Worm (Caenorhabditis elegans) whole organism, young adult: ENCODE results near the gene T19D12.4.

ENCODE experiments used
- B0035.1 ChIP-seq: sonication (generic microtip); optimal IDR thresholded peaks from 2 replicates; lab custom pipeline; 2016; ENCODE audit warnings: missing genetic modification characterization, mild to moderate bottlenecking, missing compliant biosample characterization, missing genotype, missing genetic modification reagents
- B0336.3 ChIP-seq: fragments of 200-800 bp; sonication (Bioruptor generic); IDR thresholded peaks from 2 replicates; pipeline ENCODE4 v1.3.6; 2022; ENCODE audit warnings: missing genetic modification characterization, missing compliant biosample characterization
- F57A8.1 ChIP-seq: fragments of 200-800 bp; sonication (Bioruptor generic); optimal IDR thresholded peaks from 2 replicates; lab custom pipeline; 2018; ENCODE audit warnings: mild to moderate bottlenecking, missing genetic modification characterization, moderate library complexity, missing compliant biosample characterization
- F57C9.4 ChIP-seq: sonication (generic microtip); optimal IDR thresholded peaks from 2 replicates; lab custom pipeline; 2017; ENCODE audit warnings: mild to moderate bottlenecking, missing genetic modification characterization, missing compliant biosample characterization
- T26A5.8 ChIP-seq: sonication (generic microtip); optimal IDR thresholded peaks from 2 replicates; lab custom pipeline; 2016; ENCODE audit warnings: missing genetic modification characterization, missing compliant biosample characterization
- Y95B8A.8 ChIP-seq: fragments of 200-800 bp; sonication (Bioruptor generic); IDR thresholded peaks from 2 replicates; pipeline ENCODE4 v1.3.6; 2022; ENCODE audit warnings: missing genetic modification reagents, missing genetic modification characterization, missing compliant biosample characterization
- atf-7 ChIP-seq: sonication (generic microtip); optimal IDR thresholded peaks from 2 replicates; lab custom pipeline; 2017; ENCODE audit warnings: mild to moderate bottlenecking, missing genetic modification characterization, missing compliant biosample characterization
- attf-3 ChIP-seq: fragments of 200-800 bp; sonication (Bioruptor generic); conservative IDR thresholded peaks from 2 replicates; pipeline ENCODE4 v1.3.6; 2022; ENCODE audit warnings: missing genetic modification reagents, missing genetic modification characterization, missing compliant biosample characterization
- ceh-58 ChIP-seq: fragments of 200-800 bp; sonication (Bioruptor generic); IDR thresholded peaks from 2 replicates; pipeline ENCODE4 v1.3.6; 2022; ENCODE audit warnings: missing genetic modification characterization, missing compliant biosample characterization
- ceh-79 ChIP-seq: sonication (generic microtip); optimal IDR thresholded peaks from 2 replicates; lab custom pipeline; 2017; ENCODE audit warnings: mild to moderate bottlenecking, missing genetic modification characterization, missing compliant biosample characterization
- chd-7 ChIP-seq: sonication (generic microtip); optimal IDR thresholded peaks from 2 replicates; lab custom pipeline; 2016; ENCODE audit warnings: mild to moderate bottlenecking, missing genetic modification characterization, moderate library complexity, missing compliant biosample characterization
- dox-1 ChIP-seq: fragments of 200-800 bp; sonication (Bioruptor generic); IDR thresholded peaks from 2 replicates; pipeline ENCODE4 v1.3.6; 2022; ENCODE audit warnings: missing genetic modification reagents, missing genetic modification characterization, missing compliant biosample characterization
- ets-4 ChIP-seq: fragments of 200-800 bp; sonication (Bioruptor generic); optimal IDR thresholded peaks from 2 replicates; lab custom pipeline; 2018; ENCODE audit warnings: mild to moderate bottlenecking, missing genetic modification characterization, missing compliant biosample characterization
- hmg-1.2 ChIP-seq: fragments of 200-800 bp; sonication (Bioruptor generic); IDR thresholded peaks from 2 replicates; pipeline ENCODE4 v1.3.6; 2022; ENCODE audit warnings: missing genetic modification reagents, missing genetic modification characterization, missing compliant biosample characterization
- let-526 ChIP-seq: fragments of 200-800 bp; sonication (Bioruptor generic); IDR thresholded peaks from 2 replicates; pipeline ENCODE4 v1.3.6; 2022; ENCODE audit warnings: missing genetic modification reagents, missing genetic modification characterization, missing compliant biosample characterization
- let-607 ChIP-seq, 2 experiments: fragments of 200-800 bp in 1 of 2; sonication (Bioruptor generic) in 1 of 2; sonication (generic microtip) in 1 of 2; optimal IDR thresholded peaks; 2 replicates each; lab custom pipeline; 2016 to 2018; ENCODE audit warnings: mild to moderate bottlenecking in 2 of 2, missing compliant biosample characterization in 2 of 2, missing genetic modification characterization in 2 of 2, moderate library complexity in 2 of 2, missing genotype in 1 of 2
- lin-40 ChIP-seq: sonication (generic microtip); optimal IDR thresholded peaks from 2 replicates; lab custom pipeline; 2016; ENCODE audit warnings: missing genetic modification characterization, mild to moderate bottlenecking, missing compliant biosample characterization, missing genotype, missing genetic modification reagents
- madf-3 ChIP-seq: fragments of 200-800 bp; sonication (Bioruptor generic); IDR thresholded peaks from 2 replicates; pipeline ENCODE4 v1.3.6; 2022; ENCODE audit warnings: missing genetic modification reagents, missing genetic modification characterization, missing compliant biosample characterization
- nfya-2 ChIP-seq: fragments of 200-800 bp; sonication (Bioruptor generic); IDR thresholded peaks from 2 replicates; pipeline ENCODE4 v1.3.6; 2022; ENCODE audit warnings: missing genetic modification reagents, missing genetic modification characterization, missing compliant biosample characterization
- nhr-27 ChIP-seq: fragments of 200-800 bp; sonication (Bioruptor generic); optimal IDR thresholded peaks from 2 replicates; lab custom pipeline; 2018; ENCODE audit warnings: mild to moderate bottlenecking, missing genetic modification characterization, moderate library complexity, missing compliant biosample characterization
- nhr-80 ChIP-seq: sonication (generic microtip); optimal IDR thresholded peaks from 2 replicates; lab custom pipeline; 2016; ENCODE audit warnings: missing genetic modification characterization, missing compliant biosample characterization
- pbrm-1 ChIP-seq: fragments of 200-800 bp; sonication (Bioruptor generic); IDR thresholded peaks from 2 replicates; pipeline ENCODE4 v1.3.6; 2022; ENCODE audit warnings: missing genetic modification reagents, missing genetic modification characterization, missing compliant biosample characterization
- snpc-3.4 ChIP-seq: sonication (generic microtip); optimal IDR thresholded peaks from 2 replicates; lab custom pipeline; 2017; ENCODE audit warnings: missing genetic modification characterization, mild to moderate bottlenecking, missing compliant biosample characterization, antibody characterized with exemption, moderate library complexity, missing genotype, missing genetic modification reagents
- somi-1 ChIP-seq: fragments of 200-800 bp; sonication (Bioruptor generic); optimal IDR thresholded peaks from 2 replicates; lab custom pipeline; 2018; ENCODE audit warnings: mild to moderate bottlenecking, missing genetic modification characterization, missing compliant biosample characterization
- sptf-2 ChIP-seq: fragments of 200-800 bp; sonication (Bioruptor generic); optimal IDR thresholded peaks from 2 replicates; lab custom pipeline; 2018; ENCODE audit warnings: mild to moderate bottlenecking, missing genetic modification characterization, missing compliant biosample characterization
- unc-62 ChIP-seq: fragments of 150-350 bp; optimal IDR thresholded peaks from 2 replicates; lab custom pipeline; 2014; ENCODE audit warnings: missing biosample characterization, missing genetic modification reagents, missing genetic modification characterization
- ztf-26 ChIP-seq: sonication (generic microtip); optimal IDR thresholded peaks from 2 replicates; lab custom pipeline; 2017; ENCODE audit warnings: missing genetic modification characterization, missing compliant biosample characterization
- ztf-28 ChIP-seq: fragments of 200-800 bp; sonication (Bioruptor generic); IDR thresholded peaks from 2 replicates; pipeline ENCODE4 v1.3.6; 2022; ENCODE audit warnings: missing genetic modification reagents, missing genetic modification characterization, missing compliant biosample characterization
- ztf-6 ChIP-seq: fragments of 200-800 bp; sonication (Bioruptor generic); IDR thresholded peaks from 2 replicates; pipeline ENCODE4 v1.3.6; 2022; ENCODE audit warnings: missing genetic modification reagents, missing genetic modification characterization, missing compliant biosample characterization

T19D12.4 gene

DNA sequence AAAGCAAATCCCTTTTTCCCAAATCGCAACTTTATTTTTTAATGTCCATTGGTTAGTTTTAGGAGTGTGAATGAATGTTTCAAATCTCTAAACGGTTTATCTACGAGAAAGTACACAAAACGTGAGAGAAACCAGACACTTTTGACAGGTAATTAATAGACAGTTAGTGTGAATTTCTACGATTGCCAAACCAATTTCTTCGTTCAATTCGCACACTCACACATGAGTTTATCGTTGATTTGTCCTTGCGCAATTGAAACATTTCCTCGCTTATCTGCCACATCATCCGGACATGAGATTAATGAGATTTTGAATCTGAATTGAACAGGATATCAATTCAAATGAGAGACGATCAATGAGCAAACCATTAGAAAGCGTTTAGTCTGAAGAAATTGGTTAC, 20.6 kb upstream of the T19D12.4 start:
- TF ChIP-seq sptf-2 (GFP tag; lab: Kevin White, UChicago) (no peak), ztf-6 (GFP tag; lab: Robert Waterston, UW) (no peak)

DNA sequence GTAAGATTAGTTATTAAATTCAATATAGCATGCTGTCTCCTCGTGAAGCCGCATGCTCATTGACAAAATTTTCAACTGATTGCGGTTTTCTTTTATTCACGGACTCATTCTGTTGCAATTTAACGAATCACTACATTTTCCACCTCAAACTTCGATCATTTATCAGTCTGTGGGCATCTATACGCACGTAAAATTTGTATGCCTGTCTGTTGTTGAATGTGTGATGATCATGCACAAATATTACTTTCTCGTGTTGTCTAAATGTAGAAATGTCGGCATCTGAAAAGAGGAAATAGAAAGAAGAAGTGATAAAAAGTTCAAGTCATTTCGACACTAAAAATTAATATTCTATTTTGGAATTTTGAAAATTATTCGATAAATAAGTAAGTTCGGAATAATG, 18.4 kb upstream of the T19D12.4 start:
- no peak for TF ChIP-seq snpc-3.4 (tag; lab: Kevin White, UChicago)
- peak; percentile 74 for TF ChIP-seq nhr-80 (tag; lab: Kevin White, UChicago)
- no peak for TF ChIP-seq ceh-58 (GFP tag; lab: Robert Waterston, UW)
- no peak for TF ChIP-seq unc-62 (GFP tag; lab: Kevin White, UChicago)
- no peak for TF ChIP-seq chd-7 (tag; lab: Kevin White, UChicago)
- TF ChIP-seq F57C9.4 (tag; lab: Kevin White, UChicago): no peak
- no peak for TF ChIP-seq dox-1
- TF ChIP-seq, all 124 proteins: peak for 1

DNA sequence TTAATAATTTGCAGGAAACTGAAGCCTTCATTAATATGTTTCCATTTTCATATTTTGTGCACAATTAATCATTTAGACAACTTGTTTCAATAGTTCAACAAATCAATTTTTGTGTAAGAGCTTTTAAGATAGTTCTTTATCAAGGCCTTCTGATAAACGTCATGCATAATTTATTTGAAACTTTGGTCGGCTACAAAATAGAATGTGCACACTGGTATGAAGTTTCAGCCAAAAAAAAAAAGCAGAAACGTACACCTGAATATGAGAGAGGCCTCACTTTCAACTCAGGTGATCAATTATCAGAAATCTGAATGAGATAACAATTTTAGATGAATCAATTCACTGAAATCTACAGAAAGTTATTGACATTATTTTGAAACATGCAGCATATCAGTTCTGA, 16.4 kb upstream of the T19D12.4 start:
- no peak for TF ChIP-seq nhr-27 (tag; lab: Kevin White, UChicago)
- no peak for TF ChIP-seq B0035.1 (tag; lab: Kevin White, UChicago)
- peak; percentile 31 for TF ChIP-seq nhr-80 (tag; lab: Kevin White, UChicago)

DNA sequence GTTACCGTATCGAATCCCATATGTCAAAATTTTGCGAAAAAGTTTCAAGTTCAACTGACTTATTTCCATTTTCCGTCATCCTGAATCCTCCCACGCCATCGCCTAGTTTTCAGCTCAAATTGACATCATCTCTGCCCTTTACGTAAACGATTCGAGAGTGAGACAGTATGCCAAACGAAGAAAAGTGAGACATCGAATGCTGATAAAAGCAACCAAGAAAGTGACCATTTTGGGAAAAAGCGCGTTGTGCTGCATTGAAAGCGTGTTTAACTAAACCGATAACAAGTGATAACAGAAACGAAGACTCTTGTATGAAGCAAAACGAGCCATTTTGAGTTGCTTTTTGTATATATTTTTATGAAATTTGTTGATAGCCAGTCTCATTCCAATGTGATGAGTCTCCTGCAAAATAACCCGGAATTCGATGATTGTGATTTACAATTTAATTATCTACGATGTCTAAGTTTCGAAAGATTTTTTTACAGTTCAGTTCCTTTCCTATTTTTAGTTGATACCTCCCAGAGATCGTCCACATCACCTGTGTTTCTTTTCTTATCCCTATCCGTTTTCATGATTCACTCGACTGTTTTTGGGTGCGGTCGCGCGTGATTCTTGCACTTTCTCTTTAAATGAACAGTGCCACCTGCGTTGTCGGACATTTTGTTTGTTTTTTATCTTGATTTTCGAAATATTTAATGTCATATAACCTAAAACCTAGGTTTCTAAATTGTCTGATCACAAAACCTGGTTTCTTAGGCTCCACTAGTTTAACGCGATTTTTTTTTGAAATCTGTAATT, 15.5 kb upstream of the T19D12.4 start:
- peak; percentile 38 for TF ChIP-seq atf-7 (tag; lab: Kevin White, UChicago)
- peak; percentile 94 for TF ChIP-seq nhr-80 (tag; lab: Kevin White, UChicago)
- TF ChIP-seq ets-4: peak; percentile 34
- TF ChIP-seq somi-1 (GFP tag; lab: Kevin White, UChicago): no peak
- peak; percentile 59 for TF ChIP-seq dox-1

DNA sequence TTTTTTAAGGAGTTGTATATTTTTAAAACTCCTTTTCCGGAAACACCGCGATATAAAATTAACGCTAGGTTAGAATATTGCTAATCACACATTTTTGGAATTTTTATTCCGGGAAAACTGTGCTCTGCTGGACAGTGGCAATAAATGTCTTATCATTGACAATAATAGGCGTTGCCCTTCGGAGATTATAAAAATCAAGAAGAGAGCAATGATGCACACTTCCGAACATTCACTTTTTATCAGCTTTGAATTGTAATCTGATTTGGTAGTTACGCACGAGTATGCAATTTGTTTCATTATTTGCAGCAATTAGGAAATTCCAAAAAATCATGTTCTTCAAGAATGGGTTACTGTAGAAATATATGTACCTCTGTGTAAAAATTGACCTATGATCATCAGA, 14.8 kb upstream of the T19D12.4 start:
- TF ChIP-seq madf-3 (GFP tag; lab: Robert Waterston, UW) (no peak), lin-40 (tag; lab: Kevin White, UChicago) (no peak), nhr-80 (tag; lab: Kevin White, UChicago) (peak; percentile 56), attf-3 (GFP tag; lab: Robert Waterston, UW) (no peak), let-526 (no peak)

DNA sequence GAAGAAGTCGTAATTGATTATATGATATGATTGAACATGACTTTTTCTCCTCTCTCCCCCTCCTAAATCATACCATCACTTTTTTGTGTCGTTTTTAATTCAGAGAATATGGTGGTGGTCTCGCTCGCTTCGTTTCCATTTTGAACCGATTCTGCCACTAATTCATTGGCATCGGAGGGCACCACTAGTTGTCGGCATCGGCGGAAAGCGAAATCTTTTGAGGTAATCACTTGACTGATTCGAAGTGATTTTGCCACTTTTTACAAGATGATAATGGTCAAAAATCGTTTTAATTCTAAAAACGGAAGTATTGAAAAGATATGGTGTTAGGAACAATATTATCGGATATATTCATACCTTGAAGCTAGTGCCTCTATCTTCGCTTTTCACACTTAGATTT, 14.1 kb upstream of the T19D12.4 start, which contains the start of gene klf-3:
Gene klf-3 (plus strand): TSS at position 109 of the 400 bp plus-strand sequence.
- TF ChIP-seq pbrm-1: no peak
- no peak for TF ChIP-seq nfya-2
- TF ChIP-seq B0336.3 (GFP tag; lab: Robert Waterston, UW): no peak
- no peak for TF ChIP-seq T26A5.8
- no peak for TF ChIP-seq ztf-26
- no peak for TF ChIP-seq let-607 (tag; optimal IDR thresholded peaks at IDR 0.05; lab: Kevin White, UChicago)
- TF ChIP-seq F57A8.1 (GFP tag; lab: Kevin White, UChicago): no peak
- no peak for TF ChIP-seq Y95B8A.8
- no peak for TF ChIP-seq ceh-79

DNA sequence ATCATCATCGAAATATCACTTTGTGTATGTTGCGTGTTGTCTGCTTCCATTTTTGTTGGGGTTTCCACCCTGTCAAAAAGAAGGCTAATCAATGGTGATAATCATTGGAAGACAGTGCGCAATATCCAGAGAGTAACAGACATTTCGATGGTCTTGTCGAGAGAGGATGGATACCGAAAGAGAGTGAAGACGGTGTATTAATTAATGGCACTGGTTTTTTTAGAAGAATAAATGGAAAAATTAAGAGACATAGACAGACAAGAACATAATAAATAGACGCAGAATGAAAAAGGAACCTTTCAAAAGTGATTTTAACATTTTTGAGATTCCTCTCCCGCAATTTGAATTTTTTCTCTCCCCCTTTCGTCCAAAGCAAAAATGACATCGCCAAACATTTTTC, 11.9 kb upstream of the T19D12.4 start:
- TF ChIP-seq ztf-28 (GFP tag; lab: Robert Waterston, UW) (no peak), hmg-1.2 (GFP tag; lab: Robert Waterston, UW) (peak; percentile 60; the same call in 1 of the 2 replicates)
